Fruit fly (Drosophila melanogaster): ENCODE results near the gene MFS3.
A peak's percentile ranks its signal among the peaks of the same experiment; 100 is the strongest.

The MFS3 gene

dm6 chr2L:1118880-1119809 is 23.9 kb upstream of the MFS3 start:
- TF ChIP-seq CG11560 (tag; IDR thresholded peaks at IDR 0.05) (peak; percentile 49), sima (GFP tag; optimal IDR thresholded peaks at IDR 0.05) (no peak), amos (GFP tag; IDR thresholded peaks at IDR 0.05; ENCODE audit: partially characterized antibody) (peak; percentile 44; the same call in 1 of the 2 replicates), CG31224 (GFP tag; IDR thresholded peaks at IDR 0.05) (peak; percentile 74), Hr51 (GFP tag; optimal IDR thresholded peaks at IDR 0.05) (peak; percentile 53 to 79), az2 (GFP tag; optimal IDR thresholded peaks at IDR 0.05) (peak; percentile 62), CG34376 (GFP tag; optimal IDR thresholded peaks at IDR 0.05) (peak; percentile 55), luna (GFP tag; optimal IDR thresholded peaks at IDR 0.05) (no peak), wor (GFP tag; IDR thresholded peaks at IDR 0.05) (peak; percentile 47; the same call in 1 of the 2 replicates), CG13296 (GFP tag; optimal IDR thresholded peaks at IDR 0.05) (peak; percentile 50), slou (GFP tag; optimal IDR thresholded peaks at IDR 0.05) (peak; percentile 37), dm (GFP tag; optimal IDR thresholded peaks at IDR 0.05) (peak; percentile 12), CG12155 (GFP tag; optimal IDR thresholded peaks at IDR 0.05) (peak; percentile 85), CG8359 (GFP tag; optimal IDR thresholded peaks at IDR 0.05; ENCODE audit: borderline replicate concordance) (no peak), CG1529 (GFP tag; optimal IDR thresholded peaks at IDR 0.05) (peak; percentile 25), CG4328 (GFP tag; optimal IDR thresholded peaks at IDR 0.05) (no peak), dan (GFP tag; IDR thresholded peaks at IDR 0.05) (0 out of 2 replicates have a peak, but pooled peaks have one; percentile 21), insv (GFP tag; optimal IDR thresholded peaks at IDR 0.05) (peak in 1 of 2 experiments; percentile 21), CG11504 (tag; optimal IDR thresholded peaks at IDR 0.05) (peak; percentile 73), tup (GFP tag; optimal IDR thresholded peaks at IDR 0.05) (peak; percentile 40), CG4617 (GFP tag; optimal IDR thresholded peaks at IDR 0.05; ENCODE audit: borderline replicate concordance) (peak; percentile 39), CG11085 (GFP tag; IDR thresholded peaks at IDR 0.05) (peak; percentile 67), CG15073 (GFP tag; optimal IDR thresholded peaks at IDR 0.05) (no peak), Med (GFP tag) (peak; percentile 91), pfk (GFP tag; optimal IDR thresholded peaks at IDR 0.05) (no peak), CG32772 (GFP tag; IDR thresholded peaks at IDR 0.05) (peak; percentile 76), hth (optimal IDR thresholded peaks at IDR 0.05) (no peak), fu2 (GFP tag; optimal IDR thresholded peaks at IDR 0.05) (peak; percentile 65), CG12391 (tag; optimal IDR thresholded peaks at IDR 0.05) (peak; percentile 74), klu (GFP tag; IDR thresholded peaks at IDR 0.05) (peak; percentile 44), Usf (GFP tag; optimal IDR thresholded peaks at IDR 0.05) (peak; percentile 56), Dek (tag; optimal IDR thresholded peaks at IDR 0.05) (peak; percentile 50), zfh1 (GFP tag; IDR thresholded peaks at IDR 0.05) (peak; percentile 72), CG6765 (GFP tag; optimal IDR thresholded peaks at IDR 0.05) (peak; percentile 45), CG2116 (GFP tag; optimal IDR thresholded peaks at IDR 0.05) (peak; percentile 33), Bgb (GFP tag; IDR thresholded peaks at IDR 0.05; ENCODE audit: partially characterized antibody) (peak; percentile 67), CG3838 (GFP tag; optimal IDR thresholded peaks at IDR 0.05) (no peak), ab (GFP tag; optimal IDR thresholded peaks at IDR 0.05) (peak; percentile 55), chif (GFP tag; optimal IDR thresholded peaks at IDR 0.05) (peak in 1 of 2 experiments; percentile 65), ttk (GFP tag; IDR thresholded peaks at IDR 0.05) (peak; percentile 30; the same call in 1 of the 2 replicates), CG13775 (GFP tag; optimal IDR thresholded peaks at IDR 0.05) (peak; percentile 72), Poxn (GFP tag; IDR thresholded peaks at IDR 0.05) (0 out of 2 replicates have a peak, but pooled peaks have one; percentile 43), grau (tag; optimal IDR thresholded peaks at IDR 0.05) (peak; percentile 78), trh (GFP tag; optimal IDR thresholded peaks at IDR 0.05) (peak; percentile 12), zfh2 (GFP tag; optimal IDR thresholded peaks at IDR 0.05) (peak; percentile 75), Meics (GFP tag; optimal IDR thresholded peaks at IDR 0.05) (peak; percentile 80), CG30020 (tag; optimal IDR thresholded peaks at IDR 0.05) (no peak), CG42726 (GFP tag; IDR thresholded peaks at IDR 0.05; ENCODE audit: partially characterized antibody) (peak; percentile 55; the same call in 1 of the 2 replicates)
